Fruit fly (Drosophila melanogaster): ENCODE results near the gene snsl.
A peak's percentile ranks its signal among the peaks of the same experiment; 100 is the strongest.

snsl gene

dm6 chr2L:4907986-4908385 is 1.4 kb upstream of the snsl start (continued):
- TF ChIP-seq p53 (GFP tag; optimal IDR thresholded peaks at IDR 0.05) (no peak), disco-r (GFP tag; optimal IDR thresholded peaks at IDR 0.05) (no peak), en (GFP tag; optimal IDR thresholded peaks at IDR 0.05) (no peak), CG6689 (GFP tag; IDR thresholded peaks at IDR 0.05) (peak; percentile 64), CG14441 (GFP tag; IDR thresholded peaks at IDR 0.05) (peak; percentile 46; the same call in 1 of the 2 replicates), CG9215 (GFP tag; IDR thresholded peaks at IDR 0.05) (no peak), CG14710 (tag; optimal IDR thresholded peaks at IDR 0.05) (peak; percentile 55), Gsc (GFP tag; IDR thresholded peaks at IDR 0.05) (no peak), abd-A (tag; optimal IDR thresholded peaks at IDR 0.05) (no peak), pan (optimal IDR thresholded peaks at IDR 0.05) (no peak), pan (GFP tag; optimal IDR thresholded peaks at IDR 0.05 in 1 of 2, IDR thresholded peaks at IDR 0.05 in 1 of 2) (peak in 1 of 2 experiments; percentile 83), nerfin-1 (tag; optimal IDR thresholded peaks at IDR 0.05) (peak; percentile 77), lov (optimal IDR thresholded peaks at IDR 0.05) (no peak), lov (GFP tag; IDR thresholded peaks at IDR 0.05) (no peak), E2f1 (GFP tag; IDR thresholded peaks at IDR 0.05) (peak; percentile 61), Tbp (GFP tag; optimal IDR thresholded peaks at IDR 0.05) (no peak), shn (GFP tag; optimal IDR thresholded peaks at IDR 0.05) (no peak), Elba2 (GFP tag; optimal IDR thresholded peaks at IDR 0.05) (no peak), slbo (GFP tag; IDR thresholded peaks at IDR 0.05) (peak; percentile 49; the same call in 1 of the 2 replicates), fd64A (GFP tag; optimal IDR thresholded peaks at IDR 0.05) (peak; percentile 10), Dbx (GFP tag; IDR thresholded peaks at IDR 0.05) (no peak), Dad (GFP tag; optimal IDR thresholded peaks at IDR 0.05) (peak; percentile 4), run (tag; optimal IDR thresholded peaks at IDR 0.05) (peak; percentile 76), CG15696 (tag; optimal IDR thresholded peaks at IDR 0.05) (peak; percentile 8), CG31441 (GFP tag; IDR thresholded peaks at IDR 0.05) (peak; percentile 93), Ravus (GFP tag; IDR thresholded peaks at IDR 0.05) (no peak), salm (tag; optimal IDR thresholded peaks at IDR 0.05) (peak; percentile 73), CG8388 (GFP tag; optimal IDR thresholded peaks at IDR 0.05) (peak; percentile 77), hb (GFP tag; IDR thresholded peaks at IDR 0.05; ENCODE audit: partially characterized antibody) (no peak), Hand (GFP tag; optimal IDR thresholded peaks at IDR 0.05) (no peak), CG10959 (GFP tag; IDR thresholded peaks at IDR 0.05) (no peak), rib (GFP tag; IDR thresholded peaks at IDR 0.05) (no peak), yki (optimal IDR thresholded peaks at IDR 0.05) (no peak), Hmr (GFP tag; optimal IDR thresholded peaks at IDR 0.05) (peak; percentile 44), CG15514 (GFP tag; optimal IDR thresholded peaks at IDR 0.05) (peak; percentile 9), CG13123 (GFP tag; optimal IDR thresholded peaks at IDR 0.05) (no peak), HLHmδ (GFP tag; optimal IDR thresholded peaks at IDR 0.05) (no peak), Neu2 (GFP tag; optimal IDR thresholded peaks at IDR 0.05; ENCODE audit: borderline replicate concordance) (no peak), Awh (GFP tag; IDR thresholded peaks at IDR 0.05) (peak; percentile 80), CG4424 (GFP tag; optimal IDR thresholded peaks at IDR 0.05) (peak; percentile 74), crol (GFP tag; IDR thresholded peaks at IDR 0.05) (no peak), Scr (GFP tag; IDR thresholded peaks at IDR 0.05; ENCODE audit: partially characterized antibody) (no peak), Abd-B (GFP tag; optimal IDR thresholded peaks at IDR 0.05) (peak; percentile 31), CG2678 (tag; optimal IDR thresholded peaks at IDR 0.05) (peak; percentile 84), Spps (tag; optimal IDR thresholded peaks at IDR 0.05) (no peak), H15 (GFP tag; IDR thresholded peaks at IDR 0.05) (peak; percentile 65; the same call in 1 of the 3 replicates), Stat92E (GFP tag; optimal IDR thresholded peaks at IDR 0.05) (no peak), CG42726 (GFP tag; IDR thresholded peaks at IDR 0.05; ENCODE audit: partially characterized antibody) (no peak), Vsx1 (GFP tag; optimal IDR thresholded peaks at IDR 0.05) (peak; percentile 19), CG2199 (GFP tag; IDR thresholded peaks at IDR 0.05) (0 out of 3 replicates have a peak, but pooled peaks have one; percentile 33), oc (tag; optimal IDR thresholded peaks at IDR 0.05) (peak; percentile 64), Hr3 (GFP tag; optimal IDR thresholded peaks at IDR 0.05) (peak; percentile 69)

All from whole organism, embryonic.